Worm (Caenorhabditis elegans): ENCODE measurements around the gene rgs-9.
A peak's percentile ranks its signal among the peaks of the same experiment; 100 is the strongest.

Gene rgs-9

ce11 chrX:1909353-1909752 lies 5.7 kb upstream of the rgs-9 start (continued):
- TF ChIP-seq F57A8.1 (GFP tag; optimal IDR thresholded peaks at IDR 0.05) (no peak), ztf-28 (GFP tag; IDR thresholded peaks at IDR 0.05) (no peak), ekl-4 (GFP tag; IDR thresholded peaks at IDR 0.05) (no peak; the same call in 1 of the 2 replicates), ama-1 (optimal IDR thresholded peaks at IDR 0.05) (no peak), ama-1 (GFP tag; optimal IDR thresholded peaks at IDR 0.05) (no peak), madf-6 (GFP tag; IDR thresholded peaks at IDR 0.05) (no peak), dpl-1 (GFP tag; optimal IDR thresholded peaks at IDR 0.05) (no peak), K11D2.4 (GFP tag; IDR thresholded peaks at IDR 0.05) (peak; percentile 95), attf-6 (GFP tag; IDR thresholded peaks at IDR 0.05) (no peak), dox-1 (GFP tag; IDR thresholded peaks at IDR 0.05) (peak; percentile 97), somi-1 (GFP tag; optimal IDR thresholded peaks at IDR 0.05) (peak; percentile 19), pbrm-1 (GFP tag; IDR thresholded peaks at IDR 0.05) (peak; percentile 80; the same call in 1 of the 2 replicates), F22D6.2 (tag; optimal IDR thresholded peaks at IDR 0.05) (peak; percentile 32), egl-18 (GFP tag; IDR thresholded peaks at IDR 0.05) (0 out of 2 replicates have a peak, but pooled peaks have one; percentile 65), tlf-1 (GFP tag; optimal IDR thresholded peaks at IDR 0.05) (peak; percentile 90), let-526 (GFP tag; IDR thresholded peaks at IDR 0.05) (0 out of 2 replicates have a peak, but pooled peaks have one; percentile 27), lin-40 (tag; optimal IDR thresholded peaks at IDR 0.05) (peak; percentile 97), ceh-58 (GFP tag; IDR thresholded peaks at IDR 0.05) (no peak), egrh-3 (GFP tag; IDR thresholded peaks at IDR 0.05) (no peak), C17E4.6 (GFP tag; IDR thresholded peaks at IDR 0.05) (0 out of 2 replicates have a peak, but pooled peaks have one; percentile 35), bed-1 (GFP tag; IDR thresholded peaks at IDR 0.05) (no peak), ets-4 (GFP tag; optimal IDR thresholded peaks at IDR 0.05) (peak; percentile 40), nhr-80 (tag; optimal IDR thresholded peaks at IDR 0.05) (peak; percentile 65), let-607 (tag; optimal IDR thresholded peaks at IDR 0.05) (peak in 1 of 2 experiments; percentile 52), hmg-1.2 (GFP tag; IDR thresholded peaks at IDR 0.05) (peak; percentile 75; the same call in 1 of the 2 replicates), unc-62 (GFP tag; optimal IDR thresholded peaks at IDR 0.05) (no peak), ztf-25 (GFP tag; IDR thresholded peaks at IDR 0.05) (no peak), ceh-79 (tag; optimal IDR thresholded peaks at IDR 0.05) (no peak), die-1 (tag; optimal IDR thresholded peaks at IDR 0.05) (no peak), ceh-27 (GFP tag; optimal IDR thresholded peaks at IDR 0.05) (peak; percentile 81), B0019.2 (GFP tag; conservative IDR thresholded peaks at IDR 0.05) (no peak), snpc-4 (GFP tag; optimal IDR thresholded peaks at IDR 0.05) (no peak), snpc-4 (tag; optimal IDR thresholded peaks at IDR 0.05) (peak in 2 of 4 experiments; percentile 27 to 58), tbp1 (GFP tag; optimal IDR thresholded peaks at IDR 0.05) (no peak), ztf-3 (GFP tag; optimal IDR thresholded peaks at IDR 0.05) (peak; percentile 62), pha-4 (tag; optimal IDR thresholded peaks at IDR 0.05) (no peak), Y67H2A.10 (GFP tag; conservative IDR thresholded peaks at IDR 0.05) (no peak), lin-54 (GFP tag; optimal IDR thresholded peaks at IDR 0.05) (peak; percentile 63), akir-1 (GFP tag; optimal IDR thresholded peaks at IDR 0.05) (no peak), nhr-90 (tag; optimal IDR thresholded peaks at IDR 0.05) (no peak), zim-3 (tag; optimal IDR thresholded peaks at IDR 0.05) (no peak), lsl-1 (GFP tag; optimal IDR thresholded peaks at IDR 0.05) (no peak), nhr-120 (GFP tag; IDR thresholded peaks at IDR 0.05) (no peak), attf-5 (GFP tag; optimal IDR thresholded peaks at IDR 0.05) (no peak), ztf-6 (GFP tag; IDR thresholded peaks at IDR 0.05) (peak; percentile 76), F23B12.7 (tag; optimal IDR thresholded peaks at IDR 0.05; ENCODE audit: insufficient read depth) (peak; percentile 62), cebp-2 (GFP tag; IDR thresholded peaks at IDR 0.05) (0 out of 2 replicates have a peak, but pooled peaks have one; percentile 73), lin-35 (GFP tag; optimal IDR thresholded peaks at IDR 0.05) (peak in 1 of 3 experiments; percentile 85), D2030.7 (GFP tag; IDR thresholded peaks at IDR 0.05) (no peak)

Data from whole organism, young adult.